Fruit fly (Drosophila melanogaster) whole organism, embryonic: Measurements from ENCODE around the gene RabGGTa.

Source experiments
- CG13123 ChIP-seq: fragments of 200-800 bp; sonication (Bioruptor generic); optimal IDR thresholded peaks from 2 replicates; lab custom pipeline; 2016; ENCODE audit warnings: missing biosample characterization, missing genetic modification characterization
- CG15696 ChIP-seq: fragments of 200-800 bp; sonication (Bioruptor generic); optimal IDR thresholded peaks from 2 replicates; lab custom pipeline; 2019; ENCODE audit warnings: missing biosample characterization, mild to moderate bottlenecking, missing genetic modification characterization, moderate library complexity
- CG16779 ChIP-seq: fragments of 200-800 bp; sonication (Bioruptor generic); IDR thresholded peaks from 2 replicates; pipeline ENCODE4 v1.3.6; 2022; ENCODE audit warnings: missing biosample characterization, missing genetic modification characterization
- CG18476 ChIP-seq: fragments of 200-800 bp; sonication (Bioruptor generic); optimal IDR thresholded peaks from 2 replicates; lab custom pipeline; 2016; ENCODE audit warnings: missing biosample characterization, mild to moderate bottlenecking, missing genetic modification characterization
- CG2129 ChIP-seq: fragments of 200-800 bp; sonication (Bioruptor generic); IDR thresholded peaks from 2 replicates; pipeline ENCODE4 v1.3.6; 2022; ENCODE audit warnings: missing biosample characterization, missing genetic modification characterization; ENCODE audit not compliant: partially characterized antibody
- CG31365 ChIP-seq: fragments of 200-800 bp; sonication (Bioruptor generic); optimal IDR thresholded peaks from 2 replicates; lab custom pipeline; 2018; ENCODE audit warnings: missing biosample characterization, mild to moderate bottlenecking, missing genetic modification characterization
- CG31388 ChIP-seq: fragments of 200-800 bp; sonication (Bioruptor generic); optimal IDR thresholded peaks from 2 replicates; lab custom pipeline; 2016; ENCODE audit warnings: missing biosample characterization, missing genetic modification characterization
- CG43689 ChIP-seq: fragments of 200-800 bp; sonication (Bioruptor generic); IDR thresholded peaks from 2 replicates; pipeline ENCODE4 v1.3.6; 2022; ENCODE audit warnings: missing biosample characterization, missing genetic modification characterization
- CG5180 ChIP-seq: fragments of 200-800 bp; sonication (Bioruptor generic); optimal IDR thresholded peaks from 3 replicates; lab custom pipeline; 2017; ENCODE audit warnings: missing biosample characterization, missing genetic modification characterization, mild to moderate bottlenecking, moderate library complexity, missing genetic modification reagents
- CG9817 ChIP-seq: fragments of 200-800 bp; sonication (Bioruptor generic); optimal IDR thresholded peaks from 2 replicates; lab custom pipeline; 2018; ENCODE audit warnings: missing biosample characterization, mild to moderate bottlenecking, missing genetic modification characterization, moderate library complexity
- CG9932 ChIP-seq: fragments of 200-800 bp; sonication (Bioruptor generic); IDR thresholded peaks from 2 replicates; pipeline ENCODE4 v1.3.6; 2022; ENCODE audit warnings: missing biosample characterization, missing genetic modification characterization
- CkIIα-i1 ChIP-seq: fragments of 200-800 bp; sonication (Bioruptor generic); IDR thresholded peaks from 2 replicates; pipeline ENCODE4 v1.3.6; 2022; ENCODE audit warnings: missing biosample characterization, missing genetic modification characterization
- CoRest ChIP-seq: fragments of 200-800 bp; sonication (Bioruptor generic); optimal IDR thresholded peaks from 3 replicates; lab custom pipeline; 2018; ENCODE audit warnings: missing biosample characterization, mild to moderate bottlenecking, missing genetic modification characterization, moderate library complexity
- Dip3 ChIP-seq: fragments of 200-800 bp; sonication (Bioruptor generic); optimal IDR thresholded peaks from 3 replicates; lab custom pipeline; 2016; ENCODE audit warnings: missing biosample characterization, missing genetic modification characterization
- Drgx ChIP-seq: fragments of 200-800 bp; sonication (Bioruptor generic); IDR thresholded peaks from 2 replicates; pipeline ENCODE4 v1.3.6; 2022; ENCODE audit warnings: missing biosample characterization, missing genetic modification characterization
- Ets97D ChIP-seq: fragments of 200-800 bp; sonication (Bioruptor generic); optimal IDR thresholded peaks from 3 replicates; lab custom pipeline; 2016; ENCODE audit warnings: missing biosample characterization, missing genetic modification characterization
- Gug ChIP-seq: fragments of 200-800 bp; sonication (Bioruptor generic); IDR thresholded peaks from 4 replicates; pipeline ENCODE4 v1.3.6; 2022; ENCODE audit warnings: missing biosample characterization, missing genetic modification characterization
- HHEX ChIP-seq: fragments of 200-800 bp; sonication (Bioruptor generic); optimal IDR thresholded peaks from 3 replicates; lab custom pipeline; 2017; ENCODE audit warnings: missing biosample characterization, mild to moderate bottlenecking, missing genetic modification characterization, missing genetic modification reagents
- Mrtf ChIP-seq: fragments of 200-800 bp; sonication (Bioruptor generic); IDR thresholded peaks from 3 replicates; pipeline ENCODE4 v1.3.6; 2022; ENCODE audit warnings: missing biosample characterization, missing genetic modification characterization
- NC2β ChIP-seq: fragments of 200-800 bp; sonication (Bioruptor generic); optimal IDR thresholded peaks from 2 replicates; lab custom pipeline; 2016; ENCODE audit warnings: missing biosample characterization, missing genetic modification characterization
- Nf-YA ChIP-seq: fragments of 200-800 bp; sonication (Bioruptor generic); IDR thresholded peaks from 2 replicates; pipeline ENCODE4 v1.3.6; 2022; ENCODE audit warnings: missing biosample characterization, missing genetic modification characterization
- Nf-YB ChIP-seq: fragments of 200-800 bp; sonication (Bioruptor generic); optimal IDR thresholded peaks from 3 replicates; lab custom pipeline; 2019; ENCODE audit warnings: missing biosample characterization, mild to moderate bottlenecking, missing genetic modification characterization, moderate library complexity
- Sox102F ChIP-seq: fragments of 200-800 bp; sonication (Bioruptor generic); optimal IDR thresholded peaks from 2 replicates; lab custom pipeline; 2018; ENCODE audit warnings: missing biosample characterization, mild to moderate bottlenecking, missing genetic modification characterization, moderate library complexity
- Tbp ChIP-seq: fragments of >200 bp; optimal IDR thresholded peaks from 2 replicates; lab custom pipeline; 2018; ENCODE audit warnings: missing biosample characterization, missing genetic modification characterization
- ab ChIP-seq: fragments of 200-800 bp; sonication (Bioruptor generic); optimal IDR thresholded peaks from 2 replicates; lab custom pipeline; 2016; ENCODE audit warnings: missing biosample characterization, missing genetic modification characterization
- ato ChIP-seq: fragments of 200-800 bp; sonication (Bioruptor generic); IDR thresholded peaks from 2 replicates; pipeline ENCODE4 v1.3.6; 2022; ENCODE audit warnings: missing biosample characterization, missing genetic modification characterization; ENCODE audit not compliant: partially characterized antibody
- az2 ChIP-seq: fragments of 200-800 bp; sonication (Bioruptor generic); optimal IDR thresholded peaks from 3 replicates; lab custom pipeline; 2016; ENCODE audit warnings: missing biosample characterization, missing genetic modification characterization
- bigmax ChIP-seq: fragments of 200-800 bp; sonication (Bioruptor generic); optimal IDR thresholded peaks from 2 replicates; lab custom pipeline; 2018; ENCODE audit warnings: missing biosample characterization, mild to moderate bottlenecking, missing genetic modification characterization
- dan ChIP-seq: fragments of 200-800 bp; sonication (Bioruptor generic); IDR thresholded peaks from 2 replicates; pipeline ENCODE4 v1.3.6; 2022; ENCODE audit warnings: missing biosample characterization, missing genetic modification characterization
- dysf ChIP-seq: fragments of 200-800 bp; sonication (Bioruptor generic); IDR thresholded peaks from 3 replicates; pipeline ENCODE4 v1.3.6; 2022; ENCODE audit warnings: missing biosample characterization, missing genetic modification characterization
- eve ChIP-seq, 2 experiments: fragments of >200 bp; optimal IDR thresholded peaks; 2 replicates each; lab custom pipeline; 2017; ENCODE audit warnings: missing biosample characterization in 2 of 2, missing genetic modification characterization in 2 of 2
- exex ChIP-seq: fragments of 200-800 bp; sonication (Bioruptor generic); optimal IDR thresholded peaks from 4 replicates; lab custom pipeline; 2018; ENCODE audit warnings: missing biosample characterization, mild to moderate bottlenecking, missing genetic modification characterization, moderate library complexity
- fd102C ChIP-seq: fragments of 200-800 bp; sonication (Bioruptor generic); optimal IDR thresholded peaks from 2 replicates; lab custom pipeline; 2018; ENCODE audit warnings: missing biosample characterization, mild to moderate bottlenecking, missing genetic modification characterization, moderate library complexity
- fd3F ChIP-seq: fragments of 200-800 bp; sonication (Bioruptor generic); optimal IDR thresholded peaks from 2 replicates; lab custom pipeline; 2018; ENCODE audit warnings: missing biosample characterization, mild to moderate bottlenecking, missing genetic modification characterization, moderate library complexity
- grau ChIP-seq: fragments of 200-800 bp; optimal IDR thresholded peaks from 3 replicates; lab custom pipeline; 2019; ENCODE audit warnings: missing biosample characterization, mild to moderate bottlenecking, missing genetic modification characterization, moderate library complexity
- grn ChIP-seq: fragments of 200-800 bp; sonication (Bioruptor generic); optimal IDR thresholded peaks from 3 replicates; lab custom pipeline; 2017; ENCODE audit warnings: missing biosample characterization, missing genetic modification characterization
- hkb ChIP-seq, 2 experiments: fragments of 200-800 bp in 1 of 2; fragments of >200 bp in 1 of 2; sonication (Bioruptor generic) in 1 of 2; IDR thresholded peaks in 1 of 2; optimal IDR thresholded peaks in 1 of 2; 2 replicates each; pipeline versions ENCODE4 v1.3.6 to Lab custom; 2017 to 2022; ENCODE audit warnings: missing biosample characterization in 1 of 2, missing genetic modification characterization in 1 of 2
- inv ChIP-seq: fragments of 200-800 bp; sonication (Bioruptor generic); IDR thresholded peaks from 2 replicates; pipeline ENCODE4 v1.3.6; 2022; ENCODE audit warnings: missing biosample characterization, missing genetic modification characterization; ENCODE audit not compliant: partially characterized antibody
- pita ChIP-seq: fragments of 200-800 bp; sonication (Bioruptor generic); optimal IDR thresholded peaks from 2 replicates; lab custom pipeline; 2017; ENCODE audit warnings: missing biosample characterization, mild to moderate bottlenecking, missing genetic modification characterization
- ranshi ChIP-seq: fragments of 200-800 bp; sonication (Bioruptor generic); IDR thresholded peaks from 2 replicates; pipeline ENCODE4 v1.3.6; 2022; ENCODE audit warnings: missing biosample characterization, missing genetic modification characterization
- sens-2 ChIP-seq: fragments of 200-800 bp; sonication (Bioruptor generic); IDR thresholded peaks from 2 replicates; pipeline ENCODE4 v1.3.6; 2022; ENCODE audit warnings: missing biosample characterization, missing genetic modification characterization
- shn ChIP-seq: fragments of 200-800 bp; sonication (Bioruptor generic); optimal IDR thresholded peaks from 3 replicates; lab custom pipeline; 2016; ENCODE audit warnings: missing biosample characterization, missing genetic modification characterization
- slbo ChIP-seq: fragments of 200-800 bp; sonication (Bioruptor generic); IDR thresholded peaks from 2 replicates; pipeline ENCODE4 v1.3.6; 2022; ENCODE audit warnings: missing biosample characterization, missing genetic modification characterization
- stc ChIP-seq: fragments of 200-800 bp; sonication (Bioruptor generic); IDR thresholded peaks from 2 replicates; pipeline ENCODE4 v1.3.6; 2022; ENCODE audit warnings: missing biosample characterization, missing genetic modification characterization
- sug ChIP-seq: fragments of 200-800 bp; optimal IDR thresholded peaks from 2 replicates; lab custom pipeline; 2019; ENCODE audit warnings: missing biosample characterization, mild to moderate bottlenecking, missing genetic modification characterization, moderate library complexity
- tap ChIP-seq: fragments of 200-800 bp; optimal IDR thresholded peaks from 3 replicates; lab custom pipeline; 2019; ENCODE audit warnings: missing biosample characterization, mild to moderate bottlenecking, missing genetic modification characterization, moderate library complexity
- tio ChIP-seq: fragments of 200-800 bp; sonication (Bioruptor generic); optimal IDR thresholded peaks from 2 replicates; lab custom pipeline; 2017; ENCODE audit warnings: missing biosample characterization, missing genetic modification characterization, inconsistent platforms
- tx ChIP-seq: fragments of 200-800 bp; sonication (Bioruptor generic); optimal IDR thresholded peaks from 2 replicates; lab custom pipeline; 2016; ENCODE audit warnings: missing biosample characterization, missing genetic modification characterization
- unpg ChIP-seq: fragments of 200-800 bp; sonication (Bioruptor generic); optimal IDR thresholded peaks from 3 replicates; lab custom pipeline; 2018; ENCODE audit warnings: missing biosample characterization, mild to moderate bottlenecking, missing genetic modification characterization, moderate library complexity
- usp ChIP-seq: fragments of >200 bp; optimal IDR thresholded peaks from 2 replicates; lab custom pipeline; 2017; ENCODE audit warnings: missing biosample characterization, missing genetic modification characterization

RabGGTa gene

dm6 chr3R:5120461-5121214 lies 7.2 kb upstream of the RabGGTa start (continued):
- TF ChIP-seq Gug (no peak), ab (GFP tag; lab: Kevin White, UChicago) (no peak), grau (tag; lab: Kevin White, UChicago) (peak; percentile 32), Drgx (GFP tag; lab: Robert Waterston, UW) (peak; percentile 48; the same call in 1 of the 2 replicates), tap (no peak), HHEX (GFP tag; lab: Kevin White, UChicago) (peak; percentile 37), sens-2 (no peak), CG43689 (GFP tag; lab: Robert Waterston, UW) (no peak), CG9932 (no peak), inv (GFP tag; lab: Robert Waterston, UW) (no peak), pita (GFP tag; lab: Kevin White, UChicago) (no peak), CoRest (tag; lab: Kevin White, UChicago) (peak; percentile 41), CG18476 (no peak), NC2β (GFP tag; lab: Kevin White, UChicago) (no peak), eve (GFP tag; optimal IDR thresholded peaks at IDR 0.05; lab: Kevin White, UChicago) (peak in 1 of 2 experiments; percentile 20), dan (GFP tag; lab: Robert Waterston, UW) (no peak), CG5180 (no peak), Nf-YB (GFP tag; lab: Kevin White, UChicago) (no peak), Tbp (GFP tag; lab: Kevin White, UChicago) (no peak), CG15696 (tag; lab: Kevin White, UChicago) (no peak), exex (tag; lab: Kevin White, UChicago) (no peak), shn (no peak), dysf (GFP tag; lab: Robert Waterston, UW) (no peak), Dip3 (GFP tag; lab: Kevin White, UChicago) (no peak), tx (GFP tag; lab: Kevin White, UChicago) (no peak), fd102C (no peak), ranshi (GFP tag; lab: Robert Waterston, UW) (no peak), CG31388 (GFP tag; lab: Kevin White, UChicago) (no peak), CG13123 (GFP tag; lab: Kevin White, UChicago) (no peak), CG9817 (tag; lab: Kevin White, UChicago) (peak; percentile 11), stc (GFP tag; lab: Robert Waterston, UW) (no peak), CkIIα-i1 (GFP tag; lab: Robert Waterston, UW) (no peak), unpg (GFP tag; lab: Kevin White, UChicago) (no peak), bigmax (GFP tag; lab: Kevin White, UChicago) (no peak), tio (no peak), CG16779 (GFP tag; lab: Robert Waterston, UW) (no peak), fd3F (GFP tag; lab: Kevin White, UChicago) (no peak), hkb (optimal IDR thresholded peaks at IDR 0.05; lab: Kevin White, UChicago) (no peak), hkb (GFP tag; IDR thresholded peaks at IDR 0.05; lab: Robert Waterston, UW) (no peak), Ets97D (GFP tag; lab: Kevin White, UChicago) (no peak), usp (GFP tag; lab: Kevin White, UChicago) (no peak), CG31365 (tag; lab: Kevin White, UChicago) (no peak), grn (GFP tag; lab: Kevin White, UChicago) (no peak), Sox102F (GFP tag; lab: Kevin White, UChicago) (no peak), Nf-YA (GFP tag; lab: Robert Waterston, UW) (no peak), Mrtf (GFP tag; lab: Robert Waterston, UW) (no peak), az2 (GFP tag; lab: Kevin White, UChicago) (peak; percentile 11), CG2129 (no peak), sug (no peak), slbo (0 out of 2 replicates have a peak, but pooled peaks have one; percentile 5), ato (no peak)
